Fruit fly (Drosophila melanogaster): ENCODE data around the gene Phf5a.

Gene Phf5a

dm6 chr2L:6473076-6474037 lies 17.3 kb downstream of the Phf5a start, which contains the start of gene mmy (continued):
- no peak for TF ChIP-seq CG5180 (GFP tag; optimal IDR thresholded peaks at IDR 0.05)
- peak; percentile 58 for TF ChIP-seq CG7556 (GFP tag; optimal IDR thresholded peaks at IDR 0.05)
- no peak for TF ChIP-seq danr (GFP tag; IDR thresholded peaks at IDR 0.05)
- peak; percentile 8 for TF ChIP-seq CG4282 (GFP tag; optimal IDR thresholded peaks at IDR 0.05)
- no peak for TF ChIP-seq Ets97D (GFP tag; optimal IDR thresholded peaks at IDR 0.05)
- TF ChIP-seq pzg (GFP tag; optimal IDR thresholded peaks at IDR 0.05), result peak; percentile 78
- TF ChIP-seq tap (tag; optimal IDR thresholded peaks at IDR 0.05), result peak; percentile 7
- TF ChIP-seq CG1024 (GFP tag; IDR thresholded peaks at IDR 0.05), result no peak
- TF ChIP-seq org-1 (GFP tag; optimal IDR thresholded peaks at IDR 0.05), result peak; percentile 4
- no peak for TF ChIP-seq CG7372 (GFP tag; IDR thresholded peaks at IDR 0.05)
- TF ChIP-seq CG7987 (GFP tag; optimal IDR thresholded peaks at IDR 0.05), result peak; percentile 37
- TF ChIP-seq Sox102F (GFP tag; optimal IDR thresholded peaks at IDR 0.05), result peak; percentile 72
- TF ChIP-seq CG34422 (GFP tag; IDR thresholded peaks at IDR 0.05), result peak; percentile 64
- peak; percentile 44 for TF ChIP-seq pros (GFP tag; optimal IDR thresholded peaks at IDR 0.05)
- TF ChIP-seq Xrp1 (GFP tag; IDR thresholded peaks at IDR 0.05), result peak; percentile 45; the same call in 1 of the 2 replicates
- peak; percentile 32 for TF ChIP-seq HLH54F (GFP tag; optimal IDR thresholded peaks at IDR 0.05)
- TF ChIP-seq phol (tag; optimal IDR thresholded peaks at IDR 0.05), result peak; percentile 64
- TF ChIP-seq CG12104 (GFP tag; optimal IDR thresholded peaks at IDR 0.05), result peak; percentile 50
- peak; percentile 0 for TF ChIP-seq schlank (tag; optimal IDR thresholded peaks at IDR 0.05)
- no peak for TF ChIP-seq sima (GFP tag; optimal IDR thresholded peaks at IDR 0.05)
- no peak for TF ChIP-seq Lim3 (GFP tag; IDR thresholded peaks at IDR 0.05)
- peak; percentile 13 for TF ChIP-seq salm (tag; optimal IDR thresholded peaks at IDR 0.05)
- TF ChIP-seq fd96Cb (tag; optimal IDR thresholded peaks at IDR 0.05), result peak; percentile 47
- no peak for TF ChIP-seq usp (GFP tag; optimal IDR thresholded peaks at IDR 0.05)
- TF ChIP-seq ci (GFP tag; IDR thresholded peaks at IDR 0.05), result peak; percentile 62; the same call in 1 of the 3 replicates
- no peak for TF ChIP-seq slp2 (GFP tag; optimal IDR thresholded peaks at IDR 0.05)
- TF ChIP-seq gt (GFP tag; IDR thresholded peaks at IDR 0.05), result no peak
- TF ChIP-seq CG8924 (tag; optimal IDR thresholded peaks at IDR 0.05), result peak; percentile 62
- TF ChIP-seq Mad (GFP tag; optimal IDR thresholded peaks at IDR 0.05), result peak; percentile 33
- peak; percentile 61 for TF ChIP-seq odd (GFP tag; optimal IDR thresholded peaks at IDR 0.05)
- TF ChIP-seq CG32767 (GFP tag; IDR thresholded peaks at IDR 0.05), result 0 out of 2 replicates have a peak, but pooled peaks have one; percentile 9
- TF ChIP-seq CG31388 (GFP tag; optimal IDR thresholded peaks at IDR 0.05), result no peak
- peak; percentile 61 for TF ChIP-seq CG30020 (tag; optimal IDR thresholded peaks at IDR 0.05)
- TF ChIP-seq crc (GFP tag; optimal IDR thresholded peaks at IDR 0.05), result peak; percentile 17
- TF ChIP-seq scrt (GFP tag; optimal IDR thresholded peaks at IDR 0.05), result peak; percentile 8
- peak; percentile 72 for TF ChIP-seq grn (GFP tag; optimal IDR thresholded peaks at IDR 0.05)
- TF ChIP-seq sqz (GFP tag; optimal IDR thresholded peaks at IDR 0.05), result peak; percentile 98
- peak; percentile 97 for TF ChIP-seq MESR4 (GFP tag; optimal IDR thresholded peaks at IDR 0.05)
- TF ChIP-seq CG13287 (GFP tag; IDR thresholded peaks at IDR 0.05; ENCODE audit: partially characterized antibody), result peak; percentile 55
- TF ChIP-seq lbe (GFP tag; optimal IDR thresholded peaks at IDR 0.05), result peak; percentile 57
- no peak for TF ChIP-seq CG2889 (GFP tag; IDR thresholded peaks at IDR 0.05)
- TF ChIP-seq Atf6 (GFP tag; IDR thresholded peaks at IDR 0.05), result peak; percentile 9; the same call in 1 of the 2 replicates
- peak; percentile 73 for TF ChIP-seq exex (tag; optimal IDR thresholded peaks at IDR 0.05)
- TF ChIP-seq hb (GFP tag; IDR thresholded peaks at IDR 0.05; ENCODE audit: partially characterized antibody), result no peak
- TF ChIP-seq vfl (GFP tag; optimal IDR thresholded peaks at IDR 0.05), result no peak
- no peak for TF ChIP-seq Atf3 (GFP tag; optimal IDR thresholded peaks at IDR 0.05)
- TF ChIP-seq lmd (GFP tag; IDR thresholded peaks at IDR 0.05), result peak; percentile 49
- TF ChIP-seq dmrt11E (tag; optimal IDR thresholded peaks at IDR 0.05), result no peak
